Fruit fly (Drosophila melanogaster) whole organism, prepupa: ENCODE measurements around the gene m.

ENCODE experiments used
- CG10631 ChIP-seq: fragments of 200-800 bp; sonication (Bioruptor generic); optimal IDR thresholded peaks from 2 replicates; lab custom pipeline; 2016; ENCODE audit warnings: missing biosample characterization, missing genetic modification characterization
- CG10669 ChIP-seq: fragments of 200-800 bp; sonication (Bioruptor generic); optimal IDR thresholded peaks from 3 replicates; lab custom pipeline; 2018; ENCODE audit warnings: missing biosample characterization, mild to moderate bottlenecking, missing genetic modification characterization, moderate library complexity
- CG11294 ChIP-seq: fragments of 200-800 bp; sonication (Bioruptor generic); IDR thresholded peaks from 2 replicates; pipeline ENCODE4 v1.3.6; 2022; ENCODE audit warnings: missing biosample characterization, missing genetic modification characterization
- CG11762 ChIP-seq: fragments of 200-800 bp; sonication (Bioruptor generic); optimal IDR thresholded peaks from 3 replicates; lab custom pipeline; 2016; ENCODE audit warnings: missing biosample characterization, missing genetic modification characterization; ENCODE audit not compliant: insufficient read depth
- CG11902 ChIP-seq: fragments of 200-800 bp; sonication (Bioruptor generic); optimal IDR thresholded peaks from 3 replicates; lab custom pipeline; 2016; ENCODE audit warnings: missing biosample characterization, missing genetic modification characterization
- CG15336 ChIP-seq: fragments of 200-800 bp; sonication (Bioruptor generic); IDR thresholded peaks from 2 replicates; pipeline ENCODE4 v1.3.6; 2022; ENCODE audit warnings: missing biosample characterization, missing genetic modification characterization
- CG16779 ChIP-seq: fragments of 200-800 bp; sonication (Bioruptor generic); optimal IDR thresholded peaks from 3 replicates; lab custom pipeline; 2017; ENCODE audit warnings: missing biosample characterization, mild to moderate bottlenecking, missing genetic modification characterization
- CG3032 ChIP-seq: fragments of 200-800 bp; optimal IDR thresholded peaks from 2 replicates; lab custom pipeline; 2019; ENCODE audit warnings: missing biosample characterization, mild to moderate bottlenecking, missing genetic modification characterization, moderate library complexity
- CG31627 ChIP-seq: fragments of 200-800 bp; sonication (Bioruptor generic); optimal IDR thresholded peaks from 3 replicates; lab custom pipeline; 2016; ENCODE audit warnings: missing biosample characterization, missing genetic modification characterization
- CG32006 ChIP-seq: fragments of 200-800 bp; sonication (Bioruptor generic); optimal IDR thresholded peaks from 3 replicates; lab custom pipeline; 2017; ENCODE audit warnings: missing biosample characterization, mild to moderate bottlenecking, missing genetic modification characterization
- CG3919 ChIP-seq: fragments of 200-800 bp; sonication (Bioruptor generic); optimal IDR thresholded peaks from 3 replicates; lab custom pipeline; 2016; ENCODE audit warnings: missing biosample characterization, missing genetic modification characterization
- CG6163 ChIP-seq: fragments of 200-800 bp; sonication (Bioruptor generic); IDR thresholded peaks from 3 replicates; pipeline ENCODE4 v1.3.6; 2022; ENCODE audit warnings: missing biosample characterization, missing genetic modification characterization
- CG6276 ChIP-seq: fragments of 200-800 bp; sonication (Bioruptor generic); optimal IDR thresholded peaks from 2 replicates; lab custom pipeline; 2017; ENCODE audit warnings: missing biosample characterization, mild to moderate bottlenecking, missing genetic modification characterization
- CG6792 ChIP-seq: fragments of 200-800 bp; sonication (Bioruptor generic); optimal IDR thresholded peaks from 3 replicates; lab custom pipeline; 2016; ENCODE audit warnings: missing biosample characterization, missing genetic modification characterization
- CG6808 ChIP-seq: fragments of 200-800 bp; sonication (Bioruptor generic); optimal IDR thresholded peaks from 3 replicates; lab custom pipeline; 2017; ENCODE audit warnings: missing biosample characterization, missing genetic modification characterization, mild to moderate bottlenecking, moderate library complexity, missing genetic modification reagents
- CG6854 ChIP-seq: fragments of 200-800 bp; sonication (Bioruptor generic); optimal IDR thresholded peaks from 2 replicates; lab custom pipeline; 2017; ENCODE audit warnings: missing biosample characterization, mild to moderate bottlenecking, missing genetic modification characterization
- CG7368 ChIP-seq: fragments of 200-800 bp; sonication (Bioruptor generic); optimal IDR thresholded peaks from 3 replicates; lab custom pipeline; 2016; ENCODE audit warnings: missing biosample characterization, missing genetic modification characterization
- CG8319 ChIP-seq: fragments of 200-800 bp; sonication (Bioruptor generic); optimal IDR thresholded peaks from 3 replicates; lab custom pipeline; 2016; ENCODE audit warnings: missing biosample characterization, missing genetic modification characterization
- CG8632 ChIP-seq: fragments of 200-800 bp; sonication (Bioruptor generic); optimal IDR thresholded peaks from 3 replicates; lab custom pipeline; 2016; ENCODE audit warnings: missing biosample characterization, missing genetic modification characterization
- Eip75B ChIP-seq: fragments of 200-800 bp; sonication (Bioruptor generic); optimal IDR thresholded peaks from 3 replicates; lab custom pipeline; 2016; ENCODE audit warnings: missing biosample characterization, missing genetic modification characterization
- Eip78C ChIP-seq: fragments of 200-800 bp; sonication (Bioruptor generic); peaks from one replicate; lab custom pipeline; 2016; ENCODE audit warnings: missing biosample characterization, missing genetic modification characterization
- Eip93F ChIP-seq: fragments of 200-800 bp; sonication (Bioruptor generic); optimal IDR thresholded peaks from 2 replicates; lab custom pipeline; 2016; ENCODE audit warnings: missing biosample characterization, mild to moderate bottlenecking, missing genetic modification characterization
- Ets21C ChIP-seq: fragments of 200-800 bp; sonication (Bioruptor generic); optimal IDR thresholded peaks from 3 replicates; lab custom pipeline; 2016; ENCODE audit warnings: missing biosample characterization, missing genetic modification characterization
- Ets96B ChIP-seq: fragments of 200-800 bp; optimal IDR thresholded peaks from 2 replicates; lab custom pipeline; 2019; ENCODE audit warnings: missing biosample characterization, mild to moderate bottlenecking, missing genetic modification characterization, moderate library complexity
- Gug ChIP-seq: fragments of 200-800 bp; sonication (Bioruptor generic); IDR thresholded peaks from 2 replicates; pipeline ENCODE4 v1.3.6; 2022; ENCODE audit warnings: missing biosample characterization, missing genetic modification characterization
- Hr38 ChIP-seq: sonication (Bioruptor generic); optimal IDR thresholded peaks from 2 replicates; lab custom pipeline; 2016; ENCODE audit warnings: missing biosample characterization, missing genetic modification characterization
- Hr39 ChIP-seq: fragments of 200-800 bp; sonication (Bioruptor generic); optimal IDR thresholded peaks from 2 replicates; lab custom pipeline; 2016; ENCODE audit warnings: missing biosample characterization, missing genetic modification characterization
- Lpt ChIP-seq: fragments of 200-800 bp; sonication (Bioruptor generic); optimal IDR thresholded peaks from 3 replicates; lab custom pipeline; 2016; ENCODE audit warnings: missing biosample characterization, missing genetic modification characterization
- Met ChIP-seq: fragments of 200-800 bp; sonication (Bioruptor generic); optimal IDR thresholded peaks from 3 replicates; lab custom pipeline; 2016; ENCODE audit warnings: missing biosample characterization, missing genetic modification characterization
- Sox102F ChIP-seq: fragments of 200-800 bp; sonication (Bioruptor generic); optimal IDR thresholded peaks from 2 replicates; lab custom pipeline; 2016; ENCODE audit warnings: missing biosample characterization, mild to moderate bottlenecking, missing genetic modification characterization
- Sox14 ChIP-seq: fragments of 200-800 bp; sonication (Bioruptor generic); optimal IDR thresholded peaks from 3 replicates; lab custom pipeline; 2016; ENCODE audit warnings: missing biosample characterization, missing genetic modification characterization
- Sox15 ChIP-seq: fragments of 200-800 bp; sonication (Bioruptor generic); optimal IDR thresholded peaks from 3 replicates; lab custom pipeline; 2016; ENCODE audit warnings: missing biosample characterization, missing genetic modification characterization
- achi ChIP-seq: fragments of 200-800 bp; sonication (Bioruptor generic); optimal IDR thresholded peaks from 3 replicates; lab custom pipeline; 2016; ENCODE audit warnings: missing biosample characterization, missing genetic modification characterization
- acj6 ChIP-seq: fragments of 200-800 bp; sonication (Bioruptor generic); optimal IDR thresholded peaks from 3 replicates; lab custom pipeline; 2016; ENCODE audit warnings: missing biosample characterization, missing genetic modification characterization
- dac ChIP-seq: fragments of 200-800 bp; sonication (Bioruptor generic); optimal IDR thresholded peaks from 2 replicates; lab custom pipeline; 2017; ENCODE audit warnings: missing biosample characterization, mild to moderate bottlenecking, missing genetic modification characterization
- dsx ChIP-seq: fragments of 200-800 bp; optimal IDR thresholded peaks from 3 replicates; lab custom pipeline; 2019; ENCODE audit warnings: missing biosample characterization, mild to moderate bottlenecking, missing genetic modification characterization, moderate library complexity; ENCODE audit not compliant: poor library complexity, severe bottlenecking
- esn ChIP-seq: fragments of 200-800 bp; sonication (Bioruptor generic); optimal IDR thresholded peaks from 2 replicates; lab custom pipeline; 2016; ENCODE audit warnings: missing biosample characterization, mild to moderate bottlenecking, missing genetic modification characterization, moderate library complexity
- fd59A ChIP-seq: fragments of 200-800 bp; sonication (Bioruptor generic); optimal IDR thresholded peaks from 2 replicates; lab custom pipeline; 2017; ENCODE audit warnings: missing biosample characterization, mild to moderate bottlenecking, missing genetic modification characterization, missing genetic modification reagents
- fd85E ChIP-seq: fragments of 200-800 bp; sonication (Bioruptor generic); optimal IDR thresholded peaks from 3 replicates; lab custom pipeline; 2016; ENCODE audit warnings: missing biosample characterization, missing genetic modification characterization
- lz ChIP-seq: fragments of 200-800 bp; sonication (Bioruptor generic); optimal IDR thresholded peaks from 3 replicates; lab custom pipeline; 2016; ENCODE audit warnings: missing biosample characterization, missing genetic modification characterization
- pdm3 ChIP-seq: fragments of 200-800 bp; sonication (Bioruptor generic); optimal IDR thresholded peaks from 3 replicates; lab custom pipeline; 2016; ENCODE audit warnings: missing biosample characterization, missing genetic modification characterization
- salr ChIP-seq, 2 experiments: fragments of 200-800 bp; sonication (Bioruptor generic); optimal IDR thresholded peaks; 3 replicates each; lab custom pipeline; 2016 to 2018; ENCODE audit warnings: missing biosample characterization in 2 of 2, missing genetic modification characterization in 2 of 2, mild to moderate bottlenecking in 1 of 2
- spab ChIP-seq: fragments of 200-800 bp; sonication (Bioruptor generic); optimal IDR thresholded peaks from 2 replicates; lab custom pipeline; 2017; ENCODE audit warnings: missing biosample characterization, mild to moderate bottlenecking, missing genetic modification characterization, missing genetic modification reagents
- ss ChIP-seq, 2 experiments: fragments of 200-800 bp; sonication (Bioruptor generic); optimal IDR thresholded peaks; 2 replicates in 1 of 2; 3 replicates in 1 of 2; lab custom pipeline; 2017 to 2018; ENCODE audit warnings: mild to moderate bottlenecking in 2 of 2, missing biosample characterization in 2 of 2, missing genetic modification characterization in 2 of 2, moderate library complexity in 1 of 2
- svp ChIP-seq: fragments of 200-800 bp; sonication (Bioruptor generic); peaks from one replicate; lab custom pipeline; 2016; ENCODE audit warnings: missing biosample characterization, missing genetic modification characterization
- topi ChIP-seq: fragments of 200-800 bp; sonication (Bioruptor generic); optimal IDR thresholded peaks from 3 replicates; lab custom pipeline; 2016; ENCODE audit warnings: missing biosample characterization, missing genetic modification characterization
- vri ChIP-seq: fragments of 200-800 bp; sonication (Bioruptor generic); optimal IDR thresholded peaks from 3 replicates; lab custom pipeline; 2016; ENCODE audit warnings: missing biosample characterization, mild to moderate bottlenecking, missing genetic modification characterization

m gene

DNA sequence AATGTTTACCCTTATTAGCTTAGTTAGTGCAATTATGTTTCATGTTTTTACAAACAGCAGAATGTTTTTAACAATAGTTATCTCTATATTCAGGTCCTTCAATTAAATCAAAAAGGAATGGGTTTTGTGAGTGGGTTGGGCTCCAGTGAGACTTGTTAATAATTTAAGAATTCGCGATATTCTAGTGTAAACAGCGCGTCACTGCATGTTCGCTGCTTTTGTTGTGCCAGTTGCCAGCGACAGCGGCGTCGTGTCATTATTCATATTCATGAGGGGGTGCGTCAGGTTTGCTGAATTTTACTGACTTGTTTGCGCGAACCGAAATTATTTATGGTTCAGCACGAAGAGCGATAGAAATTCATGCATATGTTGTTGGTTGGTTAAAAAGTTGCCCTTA, 38.8 kb upstream of the m start, which contains the start of gene Amun (continued):
- TF ChIP-seq CG10669: peak; percentile 51
- no peak for TF ChIP-seq fd85E (GFP tag; lab: Kevin White, UChicago)
- TF ChIP-seq achi (GFP tag; lab: Kevin White, UChicago): peak; percentile 11
- peak; percentile 40 for TF ChIP-seq Met (GFP tag; lab: Kevin White, UChicago)
- TF ChIP-seq acj6 (GFP tag; lab: Kevin White, UChicago): peak; percentile 57
- TF ChIP-seq Gug (GFP tag; lab: Robert Waterston, UW): no peak
- peak; percentile 6 for TF ChIP-seq spab
- TF ChIP-seq Eip78C (GFP tag; lab: Kevin White, UChicago): peak; percentile 59
- TF ChIP-seq CG6276: peak; percentile 33
- peak; percentile 48 for TF ChIP-seq lz
- TF ChIP-seq ss (GFP tag; optimal IDR thresholded peaks at IDR 0.05; lab: Kevin White, UChicago): no peak
- no peak for TF ChIP-seq Eip93F
- TF ChIP-seq CG7368 (GFP tag; lab: Kevin White, UChicago): peak; percentile 50
- TF ChIP-seq topi: peak; percentile 39
- TF ChIP-seq CG11902 (GFP tag; lab: Kevin White, UChicago): peak; percentile 7
- TF ChIP-seq Sox15 (GFP tag; lab: Kevin White, UChicago): no peak
- peak; percentile 64 for TF ChIP-seq CG32006
- no peak for TF ChIP-seq CG6854 (GFP tag; lab: Kevin White, UChicago)
- TF ChIP-seq Ets21C (GFP tag; lab: Kevin White, UChicago): peak; percentile 22

DNA sequence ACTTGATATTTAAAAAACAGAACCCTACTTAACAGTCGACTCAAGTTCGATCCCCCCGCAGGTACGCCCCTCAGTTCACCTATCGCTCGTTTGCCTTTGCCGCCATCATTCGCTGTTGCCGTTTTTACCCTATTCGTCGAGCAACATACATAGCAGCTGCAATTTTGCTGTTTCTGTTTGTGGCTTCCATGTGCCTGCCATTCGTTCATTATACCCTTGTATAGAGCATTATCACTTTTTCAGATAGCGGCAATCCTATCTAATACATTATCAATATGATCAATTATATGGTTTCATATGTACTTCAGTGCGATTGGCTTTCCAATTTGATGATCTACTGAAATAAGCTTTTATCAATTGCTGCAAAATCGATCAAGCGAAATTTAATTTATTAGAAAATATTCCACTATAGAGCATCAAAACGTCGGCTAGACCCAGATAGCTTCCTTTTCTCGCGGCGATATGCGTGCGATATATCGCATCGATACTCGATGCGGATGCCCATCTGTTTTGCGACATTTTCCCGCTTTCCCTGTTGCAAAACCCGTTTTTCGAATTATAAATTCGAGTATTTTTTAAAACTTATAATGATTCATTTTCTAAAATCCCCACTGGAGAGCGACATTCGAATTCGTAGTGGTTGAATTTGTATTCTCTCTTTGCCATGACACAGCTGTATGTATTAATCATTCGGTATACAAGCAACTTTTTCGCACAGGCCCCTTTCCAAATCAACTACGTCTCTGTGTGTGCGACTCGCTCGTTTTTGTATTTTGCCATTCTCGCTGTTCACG, 37.9 kb upstream of the m start:
- TF ChIP-seq CG6808 (GFP tag; lab: Kevin White, UChicago) (peak; percentile 91), Eip78C (GFP tag; lab: Kevin White, UChicago) (peak; percentile 99), CG15336 (GFP tag; lab: Robert Waterston, UW) (peak; percentile 91), esn (GFP tag; lab: Kevin White, UChicago) (peak; percentile 93), Hr38 (GFP tag; lab: Kevin White, UChicago) (no peak), CG11294 (GFP tag; lab: Robert Waterston, UW) (peak; percentile 67), CG3032 (tag; lab: Kevin White, UChicago) (peak; percentile 92), CG10669 (peak; percentile 94), Hr39 (GFP tag; lab: Kevin White, UChicago) (peak; percentile 90), Sox14 (peak; percentile 93), fd59A (GFP tag; lab: Kevin White, UChicago) (peak; percentile 86), Sox102F (GFP tag; lab: Kevin White, UChicago) (peak; percentile 92), salr (GFP tag; optimal IDR thresholded peaks at IDR 0.05; lab: Kevin White, UChicago) (peak; percentile 74), topi (peak; percentile 93), Eip75B (GFP tag; lab: Kevin White, UChicago) (peak; percentile 89), CG32006 (peak; percentile 94), dsx (GFP tag; lab: Kevin White, UChicago) (peak; percentile 88), Ets96B (tag; lab: Kevin White, UChicago) (peak; percentile 93), fd85E (GFP tag; lab: Kevin White, UChicago) (peak; percentile 69), CG31627 (GFP tag; lab: Kevin White, UChicago) (peak; percentile 88), CG11762 (GFP tag; lab: Kevin White, UChicago) (peak; percentile 82), CG10631 (GFP tag; lab: Kevin White, UChicago) (peak; percentile 87), CG11902 (GFP tag; lab: Kevin White, UChicago) (peak; percentile 85), svp (GFP tag; lab: Kevin White, UChicago) (peak; percentile 95), pdm3 (peak; percentile 89), CG8319 (GFP tag; lab: Kevin White, UChicago) (peak; percentile 81), CG7368 (GFP tag; lab: Kevin White, UChicago) (peak; percentile 73), achi (GFP tag; lab: Kevin White, UChicago) (peak; percentile 82), CG6792 (GFP tag; lab: Kevin White, UChicago) (peak; percentile 85), dac (peak; percentile 73), CG8632 (GFP tag; lab: Kevin White, UChicago) (peak; percentile 91), acj6 (GFP tag; lab: Kevin White, UChicago) (peak; percentile 87), CG6163 (GFP tag; lab: Robert Waterston, UW) (peak; percentile 93), ss (GFP tag; optimal IDR thresholded peaks at IDR 0.05; lab: Kevin White, UChicago) (peak; percentile 88 to 95), CG16779 (peak; percentile 81), Lpt (GFP tag; lab: Kevin White, UChicago) (peak; percentile 87), CG3919 (GFP tag; lab: Kevin White, UChicago) (peak; percentile 89), vri (GFP tag; lab: Kevin White, UChicago) (peak; percentile 76)
